Fruit fly (Drosophila melanogaster): Measurements from ENCODE around the gene Mdr65.
A peak's percentile ranks its signal among the peaks of the same experiment; 100 is the strongest.

The Mdr65 gene

dm6 chr3L:6216787-6217078 is 28.8 kb downstream of the Mdr65 start:
- no peak for TF ChIP-seq Crg-1 (GFP tag; optimal IDR thresholded peaks at IDR 0.05)
- no peak for TF ChIP-seq CG12768 (GFP tag; optimal IDR thresholded peaks at IDR 0.05)
- no peak for TF ChIP-seq CG14711 (tag; optimal IDR thresholded peaks at IDR 0.05)
- no peak for TF ChIP-seq kay (GFP tag; ENCODE audit: borderline replicate concordance)
- TF ChIP-seq Clk (GFP tag; optimal IDR thresholded peaks at IDR 0.05): no peak
- TF ChIP-seq ovo (GFP tag; optimal IDR thresholded peaks at IDR 0.05): no peak
- no peak for TF ChIP-seq CG1620 (GFP tag; optimal IDR thresholded peaks at IDR 0.05)
- no peak for TF ChIP-seq bab1 (GFP tag; optimal IDR thresholded peaks at IDR 0.05)
- no peak for TF ChIP-seq CG33017 (tag; optimal IDR thresholded peaks at IDR 0.05)
- TF ChIP-seq pad (GFP tag; optimal IDR thresholded peaks at IDR 0.05): peak; percentile 88
- peak; percentile 96 for TF ChIP-seq tj (GFP tag; optimal IDR thresholded peaks at IDR 0.05)
- TF ChIP-seq Hr96 (GFP tag; optimal IDR thresholded peaks at IDR 0.05): no peak
- TF ChIP-seq Mnt (GFP tag; optimal IDR thresholded peaks at IDR 0.05): no peak

dm6 chr3L:6215976-6216786 is 29.4 kb downstream of the Mdr65 start:
- TF ChIP-seq CG7101 (tag; optimal IDR thresholded peaks at IDR 0.05): no peak
- TF ChIP-seq Mnt (GFP tag; optimal IDR thresholded peaks at IDR 0.05): no peak
- TF ChIP-seq bab1 (GFP tag; optimal IDR thresholded peaks at IDR 0.05): no peak
- no peak for TF ChIP-seq tj (GFP tag; optimal IDR thresholded peaks at IDR 0.05)
- no peak for TF ChIP-seq CG14711 (tag; optimal IDR thresholded peaks at IDR 0.05)
- TF ChIP-seq CG33017 (tag; optimal IDR thresholded peaks at IDR 0.05): no peak
- no peak for TF ChIP-seq toe (GFP tag; optimal IDR thresholded peaks at IDR 0.05)
- TF ChIP-seq Hr96 (GFP tag; optimal IDR thresholded peaks at IDR 0.05): no peak
- TF ChIP-seq CG12768 (GFP tag; optimal IDR thresholded peaks at IDR 0.05): no peak
- no peak for TF ChIP-seq cnc (optimal IDR thresholded peaks at IDR 0.05)
- TF ChIP-seq CG11617 (GFP tag; optimal IDR thresholded peaks at IDR 0.05): no peak
- no peak for TF ChIP-seq CG7045 (GFP tag; optimal IDR thresholded peaks at IDR 0.05)
- no peak for TF ChIP-seq CG5204 (GFP tag; optimal IDR thresholded peaks at IDR 0.05)
- no peak for TF ChIP-seq cic (GFP tag; optimal IDR thresholded peaks at IDR 0.05)
- no peak for TF ChIP-seq Clk (GFP tag; optimal IDR thresholded peaks at IDR 0.05)

- TF ChIP-seq CG12768 (GFP tag; optimal IDR thresholded peaks at IDR 0.05) (no peak), CG11617 (GFP tag; optimal IDR thresholded peaks at IDR 0.05) (no peak), tj (GFP tag; optimal IDR thresholded peaks at IDR 0.05) (no peak), bab1 (GFP tag; optimal IDR thresholded peaks at IDR 0.05) (no peak), CG14711 (tag; optimal IDR thresholded peaks at IDR 0.05) (no peak), Hr96 (GFP tag; optimal IDR thresholded peaks at IDR 0.05) (no peak), CG7101 (tag; optimal IDR thresholded peaks at IDR 0.05) (no peak), ovo (GFP tag; optimal IDR thresholded peaks at IDR 0.05) (no peak), toe (GFP tag; optimal IDR thresholded peaks at IDR 0.05) (no peak), Clk (GFP tag; optimal IDR thresholded peaks at IDR 0.05) (no peak), CG1620 (GFP tag; optimal IDR thresholded peaks at IDR 0.05) (no peak), pad (GFP tag; optimal IDR thresholded peaks at IDR 0.05) (no peak), kay (GFP tag; ENCODE audit: borderline replicate concordance) (no peak), CG33017 (tag; optimal IDR thresholded peaks at IDR 0.05) (no peak), cic (GFP tag; optimal IDR thresholded peaks at IDR 0.05) (no peak)
Observed at dm6 chr3L:6200173-6200572, 45.4 kb downstream of the Mdr65 start, which contains the start of gene CG8219. Gene CG8219 (plus strand): TSS chr3L:6200473.

dm6 chr3L:6193556-6194114 is 51.9 kb downstream of the Mdr65 start:
- TF ChIP-seq CG11617 (GFP tag; optimal IDR thresholded peaks at IDR 0.05) (no peak), CG7101 (tag; optimal IDR thresholded peaks at IDR 0.05) (no peak), bab1 (GFP tag; optimal IDR thresholded peaks at IDR 0.05) (no peak), ovo (GFP tag; optimal IDR thresholded peaks at IDR 0.05) (peak; percentile 21), kay (GFP tag; ENCODE audit: borderline replicate concordance) (no peak), CG5204 (GFP tag; optimal IDR thresholded peaks at IDR 0.05) (no peak), CG12768 (GFP tag; optimal IDR thresholded peaks at IDR 0.05) (no peak)

- TF ChIP-seq kay (GFP tag; ENCODE audit: borderline replicate concordance) (no peak), tj (GFP tag; optimal IDR thresholded peaks at IDR 0.05) (peak; percentile 67), Mnt (GFP tag; optimal IDR thresholded peaks at IDR 0.05) (peak; percentile 52), CG33017 (tag; optimal IDR thresholded peaks at IDR 0.05) (peak; percentile 75), ovo (GFP tag; optimal IDR thresholded peaks at IDR 0.05) (peak; percentile 73), Hr96 (GFP tag; optimal IDR thresholded peaks at IDR 0.05) (peak; percentile 78), CG7101 (tag; optimal IDR thresholded peaks at IDR 0.05) (peak; percentile 86), CG11617 (GFP tag; optimal IDR thresholded peaks at IDR 0.05) (peak; percentile 85), CG5204 (GFP tag; optimal IDR thresholded peaks at IDR 0.05) (peak; percentile 78), Clk (GFP tag; optimal IDR thresholded peaks at IDR 0.05) (peak; percentile 79), cic (GFP tag; optimal IDR thresholded peaks at IDR 0.05) (no peak), toe (GFP tag; optimal IDR thresholded peaks at IDR 0.05) (peak; percentile 90), CG14711 (tag; optimal IDR thresholded peaks at IDR 0.05) (peak; percentile 72), pad (GFP tag; optimal IDR thresholded peaks at IDR 0.05) (peak; percentile 66), CG7045 (GFP tag; optimal IDR thresholded peaks at IDR 0.05) (peak; percentile 77), CG1620 (GFP tag; optimal IDR thresholded peaks at IDR 0.05) (peak; percentile 84), cnc (optimal IDR thresholded peaks at IDR 0.05) (no peak), Crg-1 (GFP tag; optimal IDR thresholded peaks at IDR 0.05) (peak; percentile 74), bab1 (GFP tag; optimal IDR thresholded peaks at IDR 0.05) (peak; percentile 70), CG12768 (GFP tag; optimal IDR thresholded peaks at IDR 0.05) (peak; percentile 84)
Observed at dm6 chr3L:6192822-6193555, 52.6 kb downstream of the Mdr65 start, which contains the start of the genes Sf3b6 and Tnpo. Gene Sf3b6 (minus strand): TSS chr3L:6193179. Gene Tnpo (plus strand): TSS chr3L:6193480.
